Worm (Caenorhabditis elegans): ENCODE measurements around the gene Y44A6D.6.
A peak's percentile ranks its signal among the peaks of the same experiment; 100 is the strongest.

Y44A6D.6 gene

ce11 chrV:20782188-20782587, 24.9 kb upstream of the Y44A6D.6 start (continued):
- TF ChIP-seq lsy-27 (tag; optimal IDR thresholded peaks at IDR 0.05; ENCODE audit: borderline replicate concordance, insufficient read depth) (no peak), nfyb-1 (GFP tag; IDR thresholded peaks at IDR 0.05) (no peak), dox-1 (GFP tag; IDR thresholded peaks at IDR 0.05) (no peak), K12H6.12 (tag; optimal IDR thresholded peaks at IDR 0.05) (no peak), bed-1 (GFP tag; IDR thresholded peaks at IDR 0.05) (no peak), ztf-25 (GFP tag; IDR thresholded peaks at IDR 0.05) (no peak), ztf-26 (tag; optimal IDR thresholded peaks at IDR 0.05) (no peak), dpl-1 (GFP tag; optimal IDR thresholded peaks at IDR 0.05) (no peak), ZK185.1 (tag; optimal IDR thresholded peaks at IDR 0.05; ENCODE audit: poor library complexity, severe bottlenecking) (no peak), F33H1.4 (GFP tag; IDR thresholded peaks at IDR 0.05) (no peak), F57C9.4 (tag; optimal IDR thresholded peaks at IDR 0.05) (no peak), tbp1 (GFP tag; optimal IDR thresholded peaks at IDR 0.05) (no peak), T26A5.8 (tag; optimal IDR thresholded peaks at IDR 0.05) (no peak), mxl-1 (tag; optimal IDR thresholded peaks at IDR 0.05) (no peak), attf-5 (GFP tag; optimal IDR thresholded peaks at IDR 0.05) (no peak), lin-40 (tag; optimal IDR thresholded peaks at IDR 0.05) (peak; percentile 31), madf-6 (GFP tag; IDR thresholded peaks at IDR 0.05) (no peak), somi-1 (GFP tag; optimal IDR thresholded peaks at IDR 0.05) (peak; percentile 5), F39B2.1 (GFP tag; IDR thresholded peaks at IDR 0.05) (no peak), Y67H2A.10 (GFP tag; conservative IDR thresholded peaks at IDR 0.05) (no peak), pbrm-1 (GFP tag; IDR thresholded peaks at IDR 0.05) (no peak), F10E7.11 (tag; optimal IDR thresholded peaks at IDR 0.05) (no peak), sdz-38 (tag; optimal IDR thresholded peaks at IDR 0.05) (no peak), T07F8.4 (tag; optimal IDR thresholded peaks at IDR 0.05) (no peak), F22D6.2 (tag; optimal IDR thresholded peaks at IDR 0.05) (no peak), F49E8.2 (tag; optimal IDR thresholded peaks at IDR 0.05; ENCODE audit: insufficient read depth) (no peak), ztf-22 (GFP tag; optimal IDR thresholded peaks at IDR 0.05) (no peak), nhr-80 (tag; optimal IDR thresholded peaks at IDR 0.05) (no peak), let-607 (tag; optimal IDR thresholded peaks at IDR 0.05) (peak in 1 of 2 experiments; percentile 12), athp-1 (tag; optimal IDR thresholded peaks at IDR 0.05) (no peak), ama-1 (optimal IDR thresholded peaks at IDR 0.05) (no peak), ama-1 (GFP tag; optimal IDR thresholded peaks at IDR 0.05) (peak in 1 of 2 experiments; percentile 61), Y95B8A.8 (GFP tag; IDR thresholded peaks at IDR 0.05) (no peak), atf-7 (tag; optimal IDR thresholded peaks at IDR 0.05) (peak; percentile 25), attf-3 (GFP tag; conservative IDR thresholded peaks at IDR 0.05) (no peak), let-526 (GFP tag; IDR thresholded peaks at IDR 0.05) (no peak), F52B5.7 (tag; optimal IDR thresholded peaks at IDR 0.05) (no peak)

DNA sequence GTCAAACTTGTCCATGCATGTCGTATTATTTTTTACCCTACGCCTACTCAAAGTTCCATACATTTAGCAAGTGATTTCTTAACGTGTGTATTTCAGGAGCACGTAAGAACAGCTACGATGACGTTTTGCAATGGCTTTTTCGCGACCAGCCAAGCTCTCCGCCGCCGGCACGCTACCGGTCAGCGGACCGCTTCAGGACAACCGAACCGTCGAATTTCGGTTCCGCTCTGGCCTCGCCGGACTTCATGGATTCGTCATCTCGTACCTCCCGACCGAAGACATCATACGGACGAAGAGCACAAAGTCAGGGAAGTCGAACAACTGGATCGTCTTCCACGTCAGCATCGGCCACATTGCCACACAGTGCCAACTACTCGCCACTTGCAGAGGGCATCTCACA, 23.5 kb upstream of the Y44A6D.6 start:
- no peak for TF ChIP-seq madf-8 (GFP tag; conservative IDR thresholded peaks at IDR 0.05)
- TF ChIP-seq ztf-18 (tag; optimal IDR thresholded peaks at IDR 0.05), result no peak
- TF ChIP-seq let-607 (tag; optimal IDR thresholded peaks at IDR 0.05), result no peak
- peak; percentile 26; the same call in 1 of the 2 replicates for TF ChIP-seq ztf-25 (GFP tag; IDR thresholded peaks at IDR 0.05)
- TF ChIP-seq ama-1 (optimal IDR thresholded peaks at IDR 0.05), result no peak
- TF ChIP-seq ama-1 (GFP tag; optimal IDR thresholded peaks at IDR 0.05), result no peak
- TF ChIP-seq F57A8.1 (GFP tag; optimal IDR thresholded peaks at IDR 0.05), result no peak
- TF ChIP-seq atf-7 (tag; optimal IDR thresholded peaks at IDR 0.05), result no peak
- TF ChIP-seq lin-35 (GFP tag; optimal IDR thresholded peaks at IDR 0.05), result no peak
- TF ChIP-seq nhr-179 (tag; optimal IDR thresholded peaks at IDR 0.05), result no peak
- TF ChIP-seq nfyb-1 (GFP tag; IDR thresholded peaks at IDR 0.05), result no peak
- TF ChIP-seq C06A6.2 (GFP tag; conservative IDR thresholded peaks at IDR 0.05), result no peak
- TF ChIP-seq zfh-2 (GFP tag; conservative IDR thresholded peaks at IDR 0.05), result peak; percentile 74
- peak; percentile 36 for TF ChIP-seq repo-1 (tag; optimal IDR thresholded peaks at IDR 0.05)
- peak; percentile 19; the same call in 1 of the 2 replicates for TF ChIP-seq B0336.3 (GFP tag; IDR thresholded peaks at IDR 0.05)
- no peak for TF ChIP-seq akir-1 (GFP tag; optimal IDR thresholded peaks at IDR 0.05)
- TF ChIP-seq T07F8.4 (tag; optimal IDR thresholded peaks at IDR 0.05), result no peak
- no peak for TF ChIP-seq bed-1 (GFP tag; IDR thresholded peaks at IDR 0.05)
- 0 out of 2 replicates have a peak, but pooled peaks have one; percentile 27 for TF ChIP-seq Y56A3A.18 (GFP tag; IDR thresholded peaks at IDR 0.05)
- TF ChIP-seq ceh-58 (GFP tag; IDR thresholded peaks at IDR 0.05), result 0 out of 2 replicates have a peak, but pooled peaks have one; percentile 27
- TF ChIP-seq efl-1 (GFP tag; optimal IDR thresholded peaks at IDR 0.05), result no peak

Measured in whole organism, young adult.